Fruit fly (Drosophila melanogaster): ENCODE measurements around the gene mwh.

Gene mwh

dm6 chr3L:1279685-1280084, 79.1 kb downstream of the mwh start:
- TF ChIP-seq noc (tag; optimal IDR thresholded peaks at IDR 0.05), result no peak

dm6 chr3L:1280890-1281622, 80.5 kb downstream of the mwh start:
- no peak for TF ChIP-seq noc (tag; optimal IDR thresholded peaks at IDR 0.05)
